Worm (Caenorhabditis elegans): Measurements from ENCODE around the gene jud-4.

DNA sequence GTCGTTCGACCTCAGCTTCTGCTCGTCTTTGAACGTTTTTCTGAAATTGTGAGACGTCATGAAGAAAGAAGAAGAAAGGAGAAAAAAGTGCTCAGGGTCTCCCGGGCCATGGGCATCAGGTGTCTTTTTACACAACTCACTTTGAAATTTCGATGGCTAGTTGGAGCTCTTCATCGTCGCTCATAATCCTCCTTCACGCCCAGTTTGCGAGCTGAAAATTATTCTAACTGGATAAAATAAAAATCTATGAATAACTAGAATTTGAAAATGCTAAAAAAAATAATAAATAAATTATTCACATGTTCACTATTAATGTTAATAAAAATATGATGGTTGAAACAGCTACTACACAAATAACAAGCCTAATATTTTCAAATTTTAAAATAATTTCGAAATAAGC lies 37.7 kb upstream of the jud-4 start, which contains the start of gene piki-1:
- TF ChIP-seq W03F9.2 (tag; optimal IDR thresholded peaks at IDR 0.05) (no peak), dao-5 (tag; optimal IDR thresholded peaks at IDR 0.05) (no peak)

Measured in whole organism, L4/young adult.